Fruit fly (Drosophila melanogaster) whole organism, embryonic: ENCODE results near the gene dwg.

Experiments
- Ada2b ChIP-seq: fragments of 200-800 bp; sonication (Bioruptor generic); IDR thresholded peaks from 2 replicates; pipeline ENCODE4 v1.3.6; 2022; ENCODE audit warnings: missing biosample characterization, missing genetic modification characterization
- Aef1 ChIP-seq: fragments of 200-800 bp; sonication (Bioruptor generic); IDR thresholded peaks from 3 replicates; pipeline ENCODE4 v1.3.6; 2022; ENCODE audit warnings: missing biosample characterization, missing genetic modification characterization
- CG10321 ChIP-seq: fragments of 200-800 bp; sonication (Bioruptor generic); IDR thresholded peaks from 2 replicates; pipeline ENCODE4 v1.3.6; 2022; ENCODE audit warnings: missing biosample characterization, missing genetic modification characterization
- CG12155 ChIP-seq: fragments of 200-800 bp; sonication (Bioruptor generic); optimal IDR thresholded peaks from 3 replicates; lab custom pipeline; 2016; ENCODE audit warnings: missing biosample characterization, missing genetic modification characterization
- CG13424 ChIP-seq: fragments of 200-800 bp; sonication (Bioruptor generic); optimal IDR thresholded peaks from 2 replicates; lab custom pipeline; 2019; ENCODE audit warnings: missing biosample characterization, mild to moderate bottlenecking, missing genetic modification characterization, moderate library complexity
- CG14710 ChIP-seq: fragments of 200-800 bp; sonication (Bioruptor generic); optimal IDR thresholded peaks from 3 replicates; lab custom pipeline; 2019; ENCODE audit warnings: missing biosample characterization, mild to moderate bottlenecking, missing genetic modification characterization, moderate library complexity
- CG15514 ChIP-seq: fragments of 200-800 bp; sonication (Bioruptor generic); optimal IDR thresholded peaks from 3 replicates; lab custom pipeline; 2017; ENCODE audit warnings: missing biosample characterization, missing genetic modification characterization, mild to moderate bottlenecking, moderate library complexity, missing genetic modification reagents
- CG15601 ChIP-seq: fragments of 200-800 bp; sonication (Bioruptor generic); optimal IDR thresholded peaks from 3 replicates; lab custom pipeline; 2019; ENCODE audit warnings: missing biosample characterization, mild to moderate bottlenecking, missing genetic modification characterization, moderate library complexity
- CG1647 ChIP-seq: fragments of 200-800 bp; sonication (Bioruptor generic); optimal IDR thresholded peaks from 3 replicates; lab custom pipeline; 2016; ENCODE audit warnings: missing biosample characterization, missing genetic modification characterization
- CG17186 ChIP-seq: fragments of 200-800 bp; sonication (Bioruptor generic); optimal IDR thresholded peaks from 3 replicates; lab custom pipeline; 2017; ENCODE audit warnings: missing biosample characterization, missing genetic modification reagents, missing genetic modification characterization
- CG17328 ChIP-seq: fragments of 200-800 bp; sonication (Bioruptor generic); IDR thresholded peaks from 2 replicates; pipeline ENCODE4 v1.3.6; 2022; ENCODE audit warnings: missing biosample characterization, missing genetic modification characterization
- CG17612 ChIP-seq: fragments of 200-800 bp; sonication (Bioruptor generic); IDR thresholded peaks from 2 replicates; pipeline ENCODE4 v1.3.6; 2022; ENCODE audit warnings: missing biosample characterization, missing genetic modification characterization
- CG17912 ChIP-seq: fragments of 200-800 bp; sonication (Bioruptor generic); optimal IDR thresholded peaks from 2 replicates; lab custom pipeline; 2018; ENCODE audit warnings: missing biosample characterization, mild to moderate bottlenecking, missing genetic modification characterization
- CG2712 ChIP-seq: fragments of 200-800 bp; optimal IDR thresholded peaks from 3 replicates; lab custom pipeline; 2019; ENCODE audit warnings: missing biosample characterization, mild to moderate bottlenecking, missing genetic modification characterization, moderate library complexity
- CG30431 ChIP-seq: fragments of 200-800 bp; sonication (Bioruptor generic); optimal IDR thresholded peaks from 2 replicates; lab custom pipeline; 2017; ENCODE audit warnings: missing biosample characterization, missing genetic modification characterization
- CG31365 ChIP-seq: fragments of 200-800 bp; sonication (Bioruptor generic); optimal IDR thresholded peaks from 2 replicates; lab custom pipeline; 2018; ENCODE audit warnings: missing biosample characterization, mild to moderate bottlenecking, missing genetic modification characterization
- CG34376 ChIP-seq: fragments of 200-800 bp; sonication (Bioruptor generic); optimal IDR thresholded peaks from 2 replicates; lab custom pipeline; 2018; ENCODE audit warnings: missing biosample characterization, mild to moderate bottlenecking, missing genetic modification characterization
- CG3726 ChIP-seq: fragments of 200-800 bp; sonication (Bioruptor generic); IDR thresholded peaks from 3 replicates; pipeline ENCODE4, ENCODE4 v1.3.6; 2022; ENCODE audit warnings: missing biosample characterization, missing genetic modification characterization
- CG6175 ChIP-seq: fragments of 200-800 bp; sonication (Bioruptor generic); IDR thresholded peaks from 3 replicates; pipeline ENCODE4 v1.3.6; 2022; ENCODE audit warnings: missing biosample characterization, missing genetic modification characterization
- CG7556 ChIP-seq: fragments of 200-800 bp; sonication (Bioruptor generic); optimal IDR thresholded peaks from 2 replicates; lab custom pipeline; 2017; ENCODE audit warnings: missing biosample characterization, mild to moderate bottlenecking, missing genetic modification characterization
- CG8924 ChIP-seq: fragments of 200-800 bp; optimal IDR thresholded peaks from 3 replicates; lab custom pipeline; 2019; ENCODE audit warnings: missing biosample characterization, mild to moderate bottlenecking, missing genetic modification characterization, moderate library complexity
- CkIIα-i1 ChIP-seq: fragments of 200-800 bp; sonication (Bioruptor generic); IDR thresholded peaks from 2 replicates; pipeline ENCODE4 v1.3.6; 2022; ENCODE audit warnings: missing biosample characterization, missing genetic modification characterization
- D19B ChIP-seq: fragments of 200-800 bp; sonication (Bioruptor generic); optimal IDR thresholded peaks from 2 replicates; lab custom pipeline; 2017; ENCODE audit warnings: missing biosample characterization, mild to moderate bottlenecking, missing genetic modification characterization
- ERR ChIP-seq: fragments of 200-800 bp; sonication (Bioruptor generic); optimal IDR thresholded peaks from 2 replicates; lab custom pipeline; 2016; ENCODE audit warnings: missing biosample characterization, missing genetic modification characterization
- H15 ChIP-seq: fragments of 200-800 bp; sonication (Bioruptor generic); IDR thresholded peaks from 3 replicates; pipeline ENCODE4 v1.3.6; 2022; ENCODE audit warnings: missing biosample characterization, missing genetic modification characterization
- H2.0 ChIP-seq: fragments of 200-800 bp; sonication (Bioruptor generic); IDR thresholded peaks from 2 replicates; pipeline ENCODE4 v1.3.6; 2022; ENCODE audit warnings: missing biosample characterization, missing genetic modification characterization
- Hmx ChIP-seq: fragments of 200-800 bp; sonication (Bioruptor generic); optimal IDR thresholded peaks from 2 replicates; lab custom pipeline; 2016; ENCODE audit warnings: missing biosample characterization, missing genetic modification characterization
- Hr3 ChIP-seq: fragments of 200-800 bp; sonication (Bioruptor generic); optimal IDR thresholded peaks from 3 replicates; lab custom pipeline; 2016; ENCODE audit warnings: missing biosample characterization, missing genetic modification characterization
- Hr39 ChIP-seq: fragments of >200 bp; optimal IDR thresholded peaks from 2 replicates; lab custom pipeline; 2017
- Kr ChIP-seq: fragments of 200-800 bp; sonication (Bioruptor generic); optimal IDR thresholded peaks from 2 replicates; lab custom pipeline; 2017; ENCODE audit warnings: missing biosample characterization, mild to moderate bottlenecking, missing genetic modification characterization
- Mrtf ChIP-seq: fragments of 200-800 bp; sonication (Bioruptor generic); IDR thresholded peaks from 3 replicates; pipeline ENCODE4 v1.3.6; 2022; ENCODE audit warnings: missing biosample characterization, missing genetic modification characterization
- Nf-YA ChIP-seq: fragments of 200-800 bp; sonication (Bioruptor generic); IDR thresholded peaks from 2 replicates; pipeline ENCODE4 v1.3.6; 2022; ENCODE audit warnings: missing biosample characterization, missing genetic modification characterization
- Stat92E ChIP-seq, 3 experiments: fragments of >200 bp in 2 of 3; fragments of 200-800 bp in 1 of 3; sonication (Bioruptor generic) in 1 of 3; optimal IDR thresholded peaks; 2 replicates each; lab custom pipeline; 2017 to 2019; ENCODE audit warnings: missing biosample characterization in 3 of 3, missing genetic modification characterization in 3 of 3, mild to moderate bottlenecking in 1 of 3, moderate library complexity in 1 of 3
- ase ChIP-seq: fragments of 200-800 bp; sonication (Bioruptor generic); IDR thresholded peaks from 3 replicates; pipeline ENCODE4 v1.3.6; 2022; ENCODE audit warnings: missing biosample characterization, missing genetic modification characterization
- bab2 ChIP-seq: fragments of 200-800 bp; sonication (Bioruptor generic); optimal IDR thresholded peaks from 2 replicates; lab custom pipeline; 2016; ENCODE audit warnings: missing biosample characterization, missing genetic modification characterization
- caup ChIP-seq: fragments of 200-800 bp; sonication (Bioruptor generic); optimal IDR thresholded peaks from 3 replicates; lab custom pipeline; 2017; ENCODE audit warnings: missing biosample characterization, mild to moderate bottlenecking, missing genetic modification characterization, moderate library complexity; ENCODE audit not compliant: severe bottlenecking
- cwo ChIP-seq: fragments of 200-800 bp; sonication (Bioruptor generic); optimal IDR thresholded peaks from 3 replicates; lab custom pipeline; 2017; ENCODE audit warnings: missing biosample characterization, missing genetic modification characterization, mild to moderate bottlenecking, moderate library complexity, missing genetic modification reagents
- da ChIP-seq: fragments of 200-800 bp; sonication (Bioruptor generic); optimal IDR thresholded peaks from 2 replicates; lab custom pipeline; 2016; ENCODE audit warnings: missing biosample characterization, missing genetic modification characterization
- en ChIP-seq: fragments of 200-800 bp; sonication (Bioruptor generic); optimal IDR thresholded peaks from 2 replicates; lab custom pipeline; 2016; ENCODE audit warnings: missing biosample characterization, missing genetic modification characterization
- insv ChIP-seq, 2 experiments: fragments of 200-800 bp; sonication (Bioruptor generic); optimal IDR thresholded peaks; 3 replicates each; lab custom pipeline; 2016 to 2018; ENCODE audit warnings: missing biosample characterization in 2 of 2, missing genetic modification characterization in 2 of 2
- kah ChIP-seq: fragments of 200-800 bp; sonication (Bioruptor generic); optimal IDR thresholded peaks from 2 replicates; lab custom pipeline; 2018; ENCODE audit warnings: missing biosample characterization, mild to moderate bottlenecking, missing genetic modification characterization
- klu ChIP-seq: fragments of 200-800 bp; sonication (Bioruptor generic); IDR thresholded peaks from 2 replicates; pipeline ENCODE4 v1.3.6; 2022; ENCODE audit warnings: missing biosample characterization, missing genetic modification characterization
- lmd ChIP-seq: fragments of 200-800 bp; sonication (Bioruptor generic); IDR thresholded peaks from 2 replicates; pipeline ENCODE4 v1.3.6; 2022; ENCODE audit warnings: missing biosample characterization, missing genetic modification characterization
- maf-S ChIP-seq: fragments of 200-800 bp; sonication (Bioruptor generic); optimal IDR thresholded peaks from 2 replicates; lab custom pipeline; 2016; ENCODE audit warnings: missing biosample characterization, missing genetic modification characterization
- peb ChIP-seq: fragments of 200-800 bp; sonication (Bioruptor generic); IDR thresholded peaks from 2 replicates; pipeline ENCODE4 v1.3.6; 2022; ENCODE audit warnings: missing biosample characterization, missing genetic modification characterization
- row ChIP-seq: fragments of 200-800 bp; sonication (Bioruptor generic); IDR thresholded peaks from 3 replicates; pipeline ENCODE4 v1.3.6; 2022; ENCODE audit warnings: missing biosample characterization, missing genetic modification characterization
- sd ChIP-seq: fragments of 200-800 bp; sonication (Bioruptor generic); optimal IDR thresholded peaks from 3 replicates; lab custom pipeline; 2018; ENCODE audit warnings: missing biosample characterization, mild to moderate bottlenecking, missing genetic modification characterization, moderate library complexity
- sens-2 ChIP-seq: fragments of 200-800 bp; sonication (Bioruptor generic); IDR thresholded peaks from 2 replicates; pipeline ENCODE4 v1.3.6; 2022; ENCODE audit warnings: missing biosample characterization, missing genetic modification characterization
- sug ChIP-seq: fragments of 200-800 bp; optimal IDR thresholded peaks from 2 replicates; lab custom pipeline; 2019; ENCODE audit warnings: missing biosample characterization, mild to moderate bottlenecking, missing genetic modification characterization, moderate library complexity
- tx ChIP-seq: fragments of 200-800 bp; sonication (Bioruptor generic); optimal IDR thresholded peaks from 2 replicates; lab custom pipeline; 2016; ENCODE audit warnings: missing biosample characterization, missing genetic modification characterization

Gene dwg

DNA sequence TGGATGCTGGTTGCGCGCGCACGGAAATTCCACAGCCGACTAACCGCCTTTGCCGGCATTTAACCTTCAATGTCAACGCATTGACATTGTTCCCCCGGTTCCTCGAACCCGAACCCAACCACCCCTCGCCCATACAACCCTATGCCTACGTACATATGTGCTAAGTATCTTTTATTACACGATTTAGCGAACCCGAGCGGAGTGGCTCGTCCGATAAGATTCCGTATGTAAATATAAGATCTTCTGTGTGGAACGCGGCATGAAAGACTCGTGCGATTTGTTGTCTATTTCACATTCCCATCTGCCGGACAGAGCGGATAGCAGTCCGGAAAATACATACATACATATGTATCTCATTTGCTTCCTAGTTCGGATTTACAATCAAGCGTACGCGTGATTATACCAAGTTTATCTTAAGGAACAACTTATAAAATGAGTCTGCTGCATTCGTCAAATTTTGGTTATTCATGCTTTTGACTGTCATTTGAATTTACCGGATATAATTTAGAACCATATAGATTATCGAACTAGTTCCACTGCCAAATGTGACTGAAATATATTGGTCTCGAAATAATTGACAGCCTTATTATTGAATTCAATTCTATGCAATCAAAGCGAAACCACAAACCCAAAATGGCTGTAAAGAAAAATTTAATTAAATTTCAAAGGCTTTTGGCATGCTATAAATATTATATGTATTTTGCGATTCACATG lies 20.0 kb upstream of the dwg start, which contains the start of gene CG2680 (continued):
- TF ChIP-seq maf-S (GFP tag; lab: Kevin White, UChicago) (no peak), tx (GFP tag; lab: Kevin White, UChicago) (no peak), CG30431 (GFP tag; lab: Kevin White, UChicago) (no peak), insv (GFP tag; optimal IDR thresholded peaks at IDR 0.05; lab: Kevin White, UChicago) (no peak), ERR (GFP tag; lab: Kevin White, UChicago) (peak; percentile 39), da (no peak), D19B (no peak), CG8924 (tag; lab: Kevin White, UChicago) (no peak), CG3726 (no peak), bab2 (GFP tag; lab: Kevin White, UChicago) (no peak), CG15601 (tag; lab: Kevin White, UChicago) (peak; percentile 55), CG1647 (no peak), CG10321 (GFP tag; lab: Robert Waterston, UW) (no peak), CG15514 (GFP tag; lab: Kevin White, UChicago) (peak; percentile 98), en (GFP tag; lab: Kevin White, UChicago) (no peak), cwo (GFP tag; lab: Kevin White, UChicago) (no peak), sd (tag; lab: Kevin White, UChicago) (no peak), Aef1 (no peak)

DNA sequence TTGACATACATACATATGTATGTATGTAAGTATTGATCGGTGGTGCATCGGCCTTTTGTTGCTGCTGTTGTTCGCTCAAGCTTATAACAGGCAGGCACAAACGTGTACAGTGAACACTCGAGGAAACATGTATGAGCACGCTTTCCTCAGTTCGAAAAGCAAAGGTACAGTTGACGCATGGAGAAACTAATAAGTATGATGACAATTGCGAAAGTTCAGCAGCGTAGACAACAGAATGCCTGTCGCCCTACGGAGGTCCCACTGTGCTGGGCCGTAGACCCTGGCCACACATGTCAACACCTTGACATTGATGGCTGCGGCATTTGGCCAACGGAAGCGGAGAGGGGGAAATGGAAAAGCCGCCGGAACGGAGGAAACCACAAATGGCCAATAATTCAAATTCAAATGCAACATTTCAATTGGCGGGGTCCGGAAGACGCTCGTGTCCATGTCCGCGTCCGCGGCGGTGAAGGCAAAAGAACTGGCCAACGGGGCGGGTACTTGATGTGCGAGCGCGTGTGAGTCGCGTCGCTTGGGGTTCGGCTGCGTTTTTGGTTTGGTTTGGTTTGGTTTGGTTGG lies 19.3 kb upstream of the dwg start, which contains the start of gene CG2681:
CG2681 (plus strand) TSS at position 529 of the 579 bp plus-strand sequence.
- TF ChIP-seq CG2712 (tag; lab: Kevin White, UChicago) (no peak), caup (GFP tag; lab: Kevin White, UChicago) (no peak), Hr3 (GFP tag; lab: Kevin White, UChicago) (no peak), H15 (GFP tag; lab: Robert Waterston, UW) (peak; percentile 70), sens-2 (0 out of 2 replicates have a peak, but pooled peaks have one; percentile 12), CG34376 (GFP tag; lab: Kevin White, UChicago) (no peak), CkIIα-i1 (GFP tag; lab: Robert Waterston, UW) (no peak), CG6175 (GFP tag; lab: Robert Waterston, UW) (no peak), sug (tag; lab: Kevin White, UChicago) (peak; percentile 20), CG14710 (tag; lab: Kevin White, UChicago) (no peak), CG31365 (tag; lab: Kevin White, UChicago) (no peak), Mrtf (GFP tag; lab: Robert Waterston, UW) (no peak; the same call in 2 of the 3 replicates), Ada2b (GFP tag; lab: Robert Waterston, UW) (peak; percentile 63), CG17912 (GFP tag; lab: Kevin White, UChicago) (no peak), kah (GFP tag; lab: Kevin White, UChicago) (no peak), Hr39 (lab: Kevin White, UChicago) (no peak), peb (GFP tag; lab: Robert Waterston, UW) (no peak), Hmx (GFP tag; lab: Kevin White, UChicago) (no peak), H2.0 (GFP tag; lab: Robert Waterston, UW) (peak; percentile 62), klu (GFP tag; lab: Robert Waterston, UW) (no peak), row (peak; percentile 66), CG17328 (GFP tag; lab: Robert Waterston, UW) (peak; percentile 38; the same call in 1 of the 2 replicates), lmd (GFP tag; lab: Robert Waterston, UW) (peak; percentile 71), ase (GFP tag; lab: Robert Waterston, UW) (peak; percentile 39; the same call in 2 of the 3 replicates), CG17186 (GFP tag; lab: Kevin White, UChicago) (no peak), Kr (no peak), CG7556 (GFP tag; lab: Kevin White, UChicago) (peak; percentile 21), CG1647 (no peak), CG17612 (GFP tag; lab: Robert Waterston, UW) (peak; percentile 50), CG13424 (peak; percentile 3), Stat92E (GFP tag; optimal IDR thresholded peaks at IDR 0.05; lab: Kevin White, UChicago) (no peak), CG12155 (GFP tag; lab: Kevin White, UChicago) (peak; percentile 0), Nf-YA (GFP tag; lab: Robert Waterston, UW) (peak; percentile 35; the same call in 1 of the 2 replicates)
